Worm (Caenorhabditis elegans) whole organism, late embryonic: ENCODE data around the gene ncx-10.

Source experiments
- C38D4.7 ChIP-seq: fragments of 200-800 bp; sonication (Bioruptor generic); optimal IDR thresholded peaks from 2 replicates; lab custom pipeline; 2018; ENCODE audit warnings: mild to moderate bottlenecking, missing genetic modification characterization, moderate library complexity, missing compliant biosample characterization
- F13H6.1 ChIP-seq: sonication (generic microtip); optimal IDR thresholded peaks from 2 replicates; lab custom pipeline; 2016; ENCODE audit warnings: missing genetic modification characterization, missing compliant biosample characterization
- K02D7.2 ChIP-seq: sonication (generic microtip); optimal IDR thresholded peaks from 2 replicates; lab custom pipeline; 2017; ENCODE audit warnings: mild to moderate bottlenecking, missing genetic modification characterization, missing compliant biosample characterization
- K09A11.1 ChIP-seq: sonication (generic microtip); optimal IDR thresholded peaks from 2 replicates; lab custom pipeline; 2017; ENCODE audit warnings: antibody characterized with exemption, mild to moderate bottlenecking, missing genetic modification characterization, missing compliant biosample characterization; ENCODE audit not compliant: insufficient read depth
- T23F11.4 ChIP-seq: fragments of 200-800 bp; sonication (Bioruptor generic); optimal IDR thresholded peaks from 2 replicates; lab custom pipeline; 2018; ENCODE audit warnings: mild to moderate bottlenecking, missing genetic modification characterization, missing compliant biosample characterization
- Y22D7AL.16 ChIP-seq: sonication (generic microtip); optimal IDR thresholded peaks from 2 replicates; lab custom pipeline; 2016; ENCODE audit warnings: missing genetic modification characterization, missing compliant biosample characterization
- ahr-1 ChIP-seq: sonication (generic microtip); optimal IDR thresholded peaks from 2 replicates; lab custom pipeline; 2016; ENCODE audit warnings: missing genetic modification characterization, missing compliant biosample characterization
- ama-1 ChIP-seq: fragments of 150-350 bp; optimal IDR thresholded peaks from 2 replicates; lab custom pipeline; 2014
- ceh-19 ChIP-seq: fragments of 200-800 bp; sonication (Bioruptor generic); optimal IDR thresholded peaks from 2 replicates; lab custom pipeline; 2018; ENCODE audit warnings: mild to moderate bottlenecking, missing genetic modification characterization, missing compliant biosample characterization
- ceh-30 ChIP-seq: fragments of 150-350 bp; optimal IDR thresholded peaks from 2 replicates; lab custom pipeline; 2014; ENCODE audit warnings: missing biosample characterization, missing genetic modification characterization
- ceh-34 ChIP-seq: sonication (generic microtip); optimal IDR thresholded peaks from 2 replicates; lab custom pipeline; 2016; ENCODE audit warnings: mild to moderate bottlenecking, missing genetic modification characterization, missing compliant biosample characterization
- ceh-45 ChIP-seq: fragments of 200-800 bp; sonication (Bioruptor generic); IDR thresholded peaks from 2 replicates; pipeline ENCODE4 v1.3.6; 2022; ENCODE audit warnings: missing genetic modification reagents, missing genetic modification characterization, missing compliant biosample characterization
- ceh-6 ChIP-seq: fragments of 200-800 bp; sonication (Bioruptor generic); optimal IDR thresholded peaks from 2 replicates; lab custom pipeline; 2018; ENCODE audit warnings: mild to moderate bottlenecking, missing genetic modification characterization, missing compliant biosample characterization
- ceh-9 ChIP-seq: sonication (generic microtip); optimal IDR thresholded peaks from 2 replicates; lab custom pipeline; 2016; ENCODE audit warnings: mild to moderate bottlenecking, missing genetic modification characterization, inconsistent platforms, missing compliant biosample characterization
- dve-1 ChIP-seq: sonication (generic microtip); optimal IDR thresholded peaks from 2 replicates; lab custom pipeline; 2017; ENCODE audit warnings: antibody characterized with exemption, mild to moderate bottlenecking, missing genetic modification characterization, missing compliant biosample characterization
- elt-4 ChIP-seq: sonication (generic microtip); optimal IDR thresholded peaks from 2 replicates; lab custom pipeline; 2016; ENCODE audit warnings: missing genetic modification characterization, missing compliant biosample characterization
- ets-4 ChIP-seq: sonication (generic microtip); optimal IDR thresholded peaks from 2 replicates; lab custom pipeline; 2016; ENCODE audit warnings: missing genetic modification characterization, missing compliant biosample characterization
- fax-1 ChIP-seq: sonication (generic microtip); optimal IDR thresholded peaks from 2 replicates; lab custom pipeline; 2016; ENCODE audit warnings: missing genotype, missing genetic modification characterization, missing compliant biosample characterization
- fkh-10 ChIP-seq: fragments of 150-350 bp; optimal IDR thresholded peaks from 2 replicates; lab custom pipeline; 2014; ENCODE audit warnings: missing biosample characterization, missing genetic modification reagents, missing genetic modification characterization
- fkh-6 ChIP-seq: sonication (generic microtip); optimal IDR thresholded peaks from 2 replicates; lab custom pipeline; 2016; ENCODE audit warnings: missing genetic modification characterization, missing compliant biosample characterization
- hlh-13 ChIP-seq: fragments of 200-800 bp; sonication (Bioruptor generic); optimal IDR thresholded peaks from 2 replicates; lab custom pipeline; 2018; ENCODE audit warnings: mild to moderate bottlenecking, missing genetic modification characterization, missing compliant biosample characterization
- hlh-15 ChIP-seq: sonication (generic microtip); optimal IDR thresholded peaks from 2 replicates; lab custom pipeline; 2016; ENCODE audit warnings: missing genetic modification characterization, missing compliant biosample characterization
- hlh-30 ChIP-seq: sonication (generic microtip); optimal IDR thresholded peaks from 2 replicates; lab custom pipeline; 2017; ENCODE audit warnings: antibody characterized with exemption, missing genetic modification characterization, missing compliant biosample characterization; ENCODE audit not compliant: insufficient read depth
- hlh-6 ChIP-seq: sonication (generic microtip); optimal IDR thresholded peaks from 2 replicates; lab custom pipeline; 2016; ENCODE audit warnings: missing genotype, missing genetic modification characterization, missing compliant biosample characterization
- lim-6 ChIP-seq: sonication (generic microtip); optimal IDR thresholded peaks from 2 replicates; lab custom pipeline; 2016; ENCODE audit warnings: missing genetic modification characterization, missing compliant biosample characterization
- mec-3 ChIP-seq: sonication (generic microtip); optimal IDR thresholded peaks from 2 replicates; lab custom pipeline; 2016; ENCODE audit warnings: borderline replicate concordance, missing genetic modification characterization, missing compliant biosample characterization
- nfya-1 ChIP-seq: sonication (generic microtip); optimal IDR thresholded peaks from 2 replicates; lab custom pipeline; 2017; ENCODE audit warnings: missing genetic modification characterization, mild to moderate bottlenecking, missing compliant biosample characterization, antibody characterized with exemption, moderate library complexity
- odd-2 ChIP-seq: sonication (generic microtip); optimal IDR thresholded peaks from 2 replicates; lab custom pipeline; 2017; ENCODE audit warnings: antibody characterized with exemption, mild to moderate bottlenecking, missing genetic modification characterization, missing compliant biosample characterization
- pat-9 ChIP-seq: fragments of 200-800 bp; sonication (Bioruptor generic); optimal IDR thresholded peaks from 2 replicates; lab custom pipeline; 2018; ENCODE audit warnings: mild to moderate bottlenecking, missing genetic modification characterization, moderate library complexity, missing compliant biosample characterization
- pax-1 ChIP-seq: fragments of 150-350 bp; optimal IDR thresholded peaks from 2 replicates; lab custom pipeline; 2014; ENCODE audit warnings: missing biosample characterization, missing genetic modification characterization
- pha-2 ChIP-seq: sonication (generic microtip); optimal IDR thresholded peaks from 2 replicates; lab custom pipeline; 2017; ENCODE audit warnings: mild to moderate bottlenecking, missing genetic modification characterization, missing compliant biosample characterization
- pha-4 ChIP-seq: fragments of 150-350 bp; optimal IDR thresholded peaks from 2 replicates; lab custom pipeline; 2018; ENCODE audit warnings: missing biosample characterization, missing genetic modification reagents, missing genetic modification characterization
- pqm-1 ChIP-seq: sonication (generic microtip); optimal IDR thresholded peaks from 2 replicates; lab custom pipeline; 2016; ENCODE audit warnings: missing genetic modification characterization, missing compliant biosample characterization
- rnt-1 ChIP-seq: sonication (generic microtip); optimal IDR thresholded peaks from 2 replicates; lab custom pipeline; 2016; ENCODE audit warnings: missing genetic modification characterization, missing compliant biosample characterization
- sox-2 ChIP-seq: fragments of 200-800 bp; sonication (Bioruptor generic); IDR thresholded peaks from 2 replicates; pipeline ENCODE4 v1.3.6; 2022; ENCODE audit warnings: missing genetic modification reagents, missing genetic modification characterization, missing compliant biosample characterization
- tbx-7 ChIP-seq: sonication (generic microtip); optimal IDR thresholded peaks from 2 replicates; lab custom pipeline; 2016; ENCODE audit warnings: missing genotype, missing genetic modification characterization, missing compliant biosample characterization
- ttx-3 ChIP-seq: sonication (generic microtip); optimal IDR thresholded peaks from 2 replicates; lab custom pipeline; 2016; ENCODE audit warnings: missing genetic modification reagents, missing genetic modification characterization, missing compliant biosample characterization
- unc-42 ChIP-seq: sonication (generic microtip); optimal IDR thresholded peaks from 2 replicates; lab custom pipeline; 2016; ENCODE audit warnings: missing genotype, missing genetic modification characterization, missing compliant biosample characterization
- unc-86 ChIP-seq: sonication (generic microtip); optimal IDR thresholded peaks from 2 replicates; lab custom pipeline; 2016; ENCODE audit warnings: missing genetic modification characterization, missing compliant biosample characterization
- zip-5 ChIP-seq: sonication (generic microtip); optimal IDR thresholded peaks from 2 replicates; lab custom pipeline; 2016; ENCODE audit warnings: missing genetic modification characterization, missing compliant biosample characterization

ncx-10 gene

ce11 chrV:7908431-7908830, 24.5 kb downstream of the ncx-10 start:
- no peak for TF ChIP-seq K02D7.2 (tag; lab: Kevin White, UChicago)
- TF ChIP-seq sox-2 (GFP tag; lab: Robert Waterston, UW), result no peak
- TF ChIP-seq hlh-15 (tag; lab: Kevin White, UChicago), result no peak
- TF ChIP-seq ama-1 (lab: Kevin White, UChicago), result no peak
- no peak for TF ChIP-seq ceh-45
- TF ChIP-seq ceh-19 (GFP tag; lab: Kevin White, UChicago), result no peak
- no peak for TF ChIP-seq pax-1 (tag; lab: Kevin White, UChicago)
- TF ChIP-seq Y22D7AL.16 (tag; lab: Kevin White, UChicago), result no peak
- no peak for TF ChIP-seq pha-2 (tag; lab: Kevin White, UChicago)
- TF ChIP-seq ets-4, result no peak
- TF ChIP-seq ceh-30, result no peak
- no peak for TF ChIP-seq unc-86 (tag; lab: Kevin White, UChicago)
- no peak for TF ChIP-seq dve-1
- no peak for TF ChIP-seq odd-2 (tag; lab: Kevin White, UChicago)
- TF ChIP-seq C38D4.7, result no peak
- no peak for TF ChIP-seq fkh-10 (GFP tag; lab: Kevin White, UChicago)

- TF ChIP-seq unc-42 (no peak), mec-3 (tag; lab: Kevin White, UChicago) (no peak), hlh-30 (tag; lab: Kevin White, UChicago) (no peak), rnt-1 (no peak), pat-9 (tag; lab: Kevin White, UChicago) (no peak), sox-2 (GFP tag; lab: Robert Waterston, UW) (no peak), K02D7.2 (tag; lab: Kevin White, UChicago) (no peak), tbx-7 (tag; lab: Kevin White, UChicago) (no peak), ttx-3 (tag; lab: Kevin White, UChicago) (no peak), lim-6 (tag; lab: Kevin White, UChicago) (no peak), pha-4 (tag; lab: Kevin White, UChicago) (no peak), F13H6.1 (tag; lab: Kevin White, UChicago) (no peak), unc-86 (tag; lab: Kevin White, UChicago) (no peak)
These were observed 28.5 kb downstream of the ncx-10 start for ce11 chrV:7904389-7904788.

- TF ChIP-seq lim-6 (tag; lab: Kevin White, UChicago) (no peak), unc-86 (tag; lab: Kevin White, UChicago) (no peak), ceh-34 (tag; lab: Kevin White, UChicago) (no peak), elt-4 (tag; lab: Kevin White, UChicago) (no peak), pax-1 (tag; lab: Kevin White, UChicago) (no peak), ceh-6 (GFP tag; lab: Kevin White, UChicago) (no peak), hlh-6 (tag; lab: Kevin White, UChicago) (no peak), hlh-13 (GFP tag; lab: Kevin White, UChicago) (no peak), ceh-9 (tag; lab: Kevin White, UChicago) (no peak), nfya-1 (tag; lab: Kevin White, UChicago) (no peak), hlh-30 (tag; lab: Kevin White, UChicago) (no peak)
These were observed 31.7 kb downstream of the ncx-10 start for ce11 chrV:7901222-7901621.

- TF ChIP-seq hlh-6 (tag; lab: Kevin White, UChicago) (no peak), K09A11.1 (tag; lab: Kevin White, UChicago) (no peak), zip-5 (no peak), fkh-6 (tag; lab: Kevin White, UChicago) (no peak), F13H6.1 (tag; lab: Kevin White, UChicago) (no peak), unc-42 (no peak), ceh-45 (no peak), elt-4 (tag; lab: Kevin White, UChicago) (no peak), ceh-6 (GFP tag; lab: Kevin White, UChicago) (no peak), ahr-1 (no peak), fax-1 (no peak), tbx-7 (tag; lab: Kevin White, UChicago) (no peak), pha-4 (tag; lab: Kevin White, UChicago) (no peak), Y22D7AL.16 (tag; lab: Kevin White, UChicago) (no peak), pqm-1 (tag; lab: Kevin White, UChicago) (no peak), T23F11.4 (GFP tag; lab: Kevin White, UChicago) (no peak)
These were observed 33.1 kb downstream of the ncx-10 start, which contains the start of gene F40A3.7 for ce11 chrV:7899761-7900160. TSS of gene F40A3.7 (minus strand) at chrV:7899861.
